Worm (Caenorhabditis elegans) whole organism, young adult: ENCODE results near the gene W01D2.3.

Source experiments
- B0035.1 ChIP-seq: sonication (generic microtip); optimal IDR thresholded peaks from 2 replicates; lab custom pipeline; 2016; ENCODE audit warnings: missing genetic modification characterization, mild to moderate bottlenecking, missing compliant biosample characterization, missing genotype, missing genetic modification reagents
- F52B5.7 ChIP-seq: sonication (generic microtip); optimal IDR thresholded peaks from 2 replicates; lab custom pipeline; 2016; ENCODE audit warnings: mild to moderate bottlenecking, missing genetic modification characterization, missing compliant biosample characterization
- K11D2.4 ChIP-seq: fragments of 200-800 bp; sonication (Bioruptor generic); IDR thresholded peaks from 2 replicates; pipeline ENCODE4 v1.3.6; 2022; ENCODE audit warnings: missing genetic modification reagents, missing genetic modification characterization, missing compliant biosample characterization
- ama-1 ChIP-seq, 3 experiments: fragments of 150-350 bp in 1 of 3; sonication (generic microtip) in 2 of 3; optimal IDR thresholded peaks; 2 replicates each; lab custom pipeline; 2014 to 2018; ENCODE audit warnings: missing biosample characterization in 2 of 3, missing genetic modification characterization in 2 of 3, missing genetic modification reagents in 2 of 3
- ceh-100 ChIP-seq: fragments of 200-800 bp; sonication (Bioruptor generic); IDR thresholded peaks from 2 replicates; pipeline ENCODE4 v1.3.6; 2022; ENCODE audit warnings: missing genetic modification reagents, missing genetic modification characterization, missing compliant biosample characterization
- chd-7 ChIP-seq: sonication (generic microtip); optimal IDR thresholded peaks from 2 replicates; lab custom pipeline; 2016; ENCODE audit warnings: mild to moderate bottlenecking, missing genetic modification characterization, moderate library complexity, missing compliant biosample characterization
- hlh-12 ChIP-seq: sonication (generic microtip); optimal IDR thresholded peaks from 2 replicates; lab custom pipeline; 2016; ENCODE audit warnings: missing genetic modification characterization, missing compliant biosample characterization
- lin-54 ChIP-seq: fragments of 200-800 bp; sonication (Bioruptor generic); optimal IDR thresholded peaks from 2 replicates; lab custom pipeline; 2018; ENCODE audit warnings: mild to moderate bottlenecking, missing genetic modification characterization, missing compliant biosample characterization

- no peak for TF ChIP-seq F52B5.7 (tag; lab: Kevin White, UChicago)
- TF ChIP-seq K11D2.4: no peak
- TF ChIP-seq hlh-12 (tag; lab: Kevin White, UChicago): no peak
- TF ChIP-seq chd-7 (tag; lab: Kevin White, UChicago): no peak
- no peak for TF ChIP-seq ceh-100
- TF ChIP-seq lin-54 (GFP tag; lab: Kevin White, UChicago): peak; percentile 40
- no peak for TF ChIP-seq ama-1 (optimal IDR thresholded peaks at IDR 0.05; lab: Kevin White, UChicago)
- no peak for TF ChIP-seq ama-1 (GFP tag; optimal IDR thresholded peaks at IDR 0.05; lab: Kevin White, UChicago)
- TF ChIP-seq B0035.1: no peak
Observed at ce11 chrII:14778092-14778491, 26.0 kb downstream of the W01D2.3 start, which contains the start of gene Y54E2A.8.
